Worm (Caenorhabditis elegans) whole organism, young adult: Measurements from ENCODE around the gene amt-4.

Experiments
- B0035.1 ChIP-seq: sonication (generic microtip); optimal IDR thresholded peaks from 2 replicates; lab custom pipeline; 2016; ENCODE audit warnings: missing genetic modification characterization, mild to moderate bottlenecking, missing compliant biosample characterization, missing genotype, missing genetic modification reagents
- F10E7.11 ChIP-seq: sonication (generic microtip); optimal IDR thresholded peaks from 2 replicates; lab custom pipeline; 2017; ENCODE audit warnings: mild to moderate bottlenecking, missing genetic modification characterization, moderate library complexity, missing compliant biosample characterization
- F37B4.10 ChIP-seq: fragments of 200-800 bp; sonication (Bioruptor generic); IDR thresholded peaks from 2 replicates; pipeline ENCODE4 v1.3.6; 2022; ENCODE audit warnings: missing genetic modification characterization, missing compliant biosample characterization
- K11D2.4 ChIP-seq: fragments of 200-800 bp; sonication (Bioruptor generic); IDR thresholded peaks from 2 replicates; pipeline ENCODE4 v1.3.6; 2022; ENCODE audit warnings: missing genetic modification reagents, missing genetic modification characterization, missing compliant biosample characterization
- Y79H2A.3 ChIP-seq: fragments of 200-800 bp; sonication (Bioruptor generic); conservative IDR thresholded peaks from 2 replicates; pipeline ENCODE4 v1.3.6; 2022; ENCODE audit warnings: missing genetic modification reagents, missing genetic modification characterization, missing compliant biosample characterization
- aptf-2 ChIP-seq: fragments of 200-800 bp; sonication (Bioruptor generic); conservative IDR thresholded peaks from 2 replicates; pipeline ENCODE4 v1.3.6; 2022; ENCODE audit warnings: missing genetic modification reagents, missing genetic modification characterization, missing compliant biosample characterization
- bed-2 ChIP-seq: fragments of 200-800 bp; sonication (Bioruptor generic); IDR thresholded peaks from 2 replicates; pipeline ENCODE4 v1.3.6; 2022; ENCODE audit warnings: missing genetic modification reagents, missing genetic modification characterization, missing compliant biosample characterization
- cebp-1 ChIP-seq, 2 experiments: fragments of 200-800 bp in 1 of 2; sonication (Bioruptor generic) in 1 of 2; sonication (generic microtip) in 1 of 2; IDR thresholded peaks in 1 of 2; optimal IDR thresholded peaks in 1 of 2; 2 replicates each; pipeline versions ENCODE4 v1.3.6 to Lab custom; 2017 to 2022; ENCODE audit warnings: missing compliant biosample characterization in 2 of 2, missing genetic modification characterization in 2 of 2, mild to moderate bottlenecking in 1 of 2, missing genetic modification reagents in 1 of 2, moderate library complexity in 1 of 2
- ceh-27 ChIP-seq: fragments of 200-800 bp; sonication (Bioruptor generic); optimal IDR thresholded peaks from 2 replicates; lab custom pipeline; 2018; ENCODE audit warnings: mild to moderate bottlenecking, missing genetic modification characterization, moderate library complexity, missing compliant biosample characterization
- dox-1 ChIP-seq: fragments of 200-800 bp; sonication (Bioruptor generic); IDR thresholded peaks from 2 replicates; pipeline ENCODE4 v1.3.6; 2022; ENCODE audit warnings: missing genetic modification reagents, missing genetic modification characterization, missing compliant biosample characterization
- fkh-3 ChIP-seq: sonication (generic microtip); optimal IDR thresholded peaks from 2 replicates; lab custom pipeline; 2016; ENCODE audit warnings: mild to moderate bottlenecking, missing genetic modification characterization, missing compliant biosample characterization
- hmg-1.2 ChIP-seq: fragments of 200-800 bp; sonication (Bioruptor generic); IDR thresholded peaks from 2 replicates; pipeline ENCODE4 v1.3.6; 2022; ENCODE audit warnings: missing genetic modification reagents, missing genetic modification characterization, missing compliant biosample characterization
- hrde-1 ChIP-seq: sonication (generic microtip); optimal IDR thresholded peaks from 2 replicates; lab custom pipeline; 2016; ENCODE audit warnings: missing genetic modification characterization, mild to moderate bottlenecking, missing compliant biosample characterization, moderate library complexity, missing genotype, missing genetic modification reagents, borderline replicate concordance
- lin-26 ChIP-seq: fragments of 200-800 bp; sonication (Bioruptor generic); IDR thresholded peaks from 2 replicates; pipeline ENCODE4 v1.3.6; 2022; ENCODE audit warnings: missing genetic modification reagents, missing genetic modification characterization, missing compliant biosample characterization
- lin-35 ChIP-seq, 3 experiments: fragments of 150-350 bp in 2 of 3; sonication (generic microtip) in 1 of 3; optimal IDR thresholded peaks; 2 replicates each; lab custom pipeline; 2014 to 2018; ENCODE audit warnings: missing biosample characterization in 3 of 3, missing genetic modification characterization in 3 of 3, missing genetic modification reagents in 3 of 3
- madf-6 ChIP-seq: fragments of 200-800 bp; sonication (Bioruptor generic); IDR thresholded peaks from 2 replicates; pipeline ENCODE4 v1.3.6; 2022; ENCODE audit warnings: missing genetic modification reagents, missing genetic modification characterization, missing compliant biosample characterization
- madf-8 ChIP-seq: fragments of 200-800 bp; sonication (Bioruptor generic); conservative IDR thresholded peaks from 2 replicates; pipeline ENCODE4 v1.3.6; 2022; ENCODE audit warnings: missing genetic modification reagents, missing genetic modification characterization, missing compliant biosample characterization
- nhr-80 ChIP-seq: sonication (generic microtip); optimal IDR thresholded peaks from 2 replicates; lab custom pipeline; 2016; ENCODE audit warnings: missing genetic modification characterization, missing compliant biosample characterization
- pha-4 ChIP-seq: fragments of 150-350 bp; sonication (generic microtip); optimal IDR thresholded peaks from 2 replicates; lab custom pipeline; 2014; ENCODE audit warnings: missing biosample characterization, missing genetic modification reagents, missing genetic modification characterization
- sdz-38 ChIP-seq: sonication (generic microtip); optimal IDR thresholded peaks from 2 replicates; lab custom pipeline; 2016; ENCODE audit warnings: missing genotype, missing genetic modification characterization, missing compliant biosample characterization
- tlf-1 ChIP-seq: fragments of 200-800 bp; sonication (Bioruptor generic); optimal IDR thresholded peaks from 2 replicates; lab custom pipeline; 2018; ENCODE audit warnings: mild to moderate bottlenecking, missing genetic modification characterization, missing compliant biosample characterization
- unc-62 ChIP-seq: fragments of 150-350 bp; optimal IDR thresholded peaks from 2 replicates; lab custom pipeline; 2014; ENCODE audit warnings: missing biosample characterization, missing genetic modification reagents, missing genetic modification characterization
- zfh-2 ChIP-seq: fragments of 200-800 bp; sonication (Bioruptor generic); conservative IDR thresholded peaks from 2 replicates; pipeline ENCODE4 v1.3.6; 2022; ENCODE audit warnings: missing genetic modification reagents, missing genetic modification characterization, missing compliant biosample characterization
- zim-3 ChIP-seq: sonication (generic microtip); optimal IDR thresholded peaks from 2 replicates; lab custom pipeline; 2017; ENCODE audit warnings: mild to moderate bottlenecking, missing genetic modification characterization, moderate library complexity, missing compliant biosample characterization
- ztf-18 ChIP-seq: sonication (generic microtip); optimal IDR thresholded peaks from 2 replicates; lab custom pipeline; 2016; ENCODE audit warnings: missing genotype, mild to moderate bottlenecking, missing genetic modification characterization, missing compliant biosample characterization
- ztf-22 ChIP-seq: fragments of 200-800 bp; sonication (Bioruptor generic); optimal IDR thresholded peaks from 2 replicates; lab custom pipeline; 2018; ENCODE audit warnings: mild to moderate bottlenecking, missing genetic modification characterization, moderate library complexity, missing compliant biosample characterization

amt-4 gene

DNA sequence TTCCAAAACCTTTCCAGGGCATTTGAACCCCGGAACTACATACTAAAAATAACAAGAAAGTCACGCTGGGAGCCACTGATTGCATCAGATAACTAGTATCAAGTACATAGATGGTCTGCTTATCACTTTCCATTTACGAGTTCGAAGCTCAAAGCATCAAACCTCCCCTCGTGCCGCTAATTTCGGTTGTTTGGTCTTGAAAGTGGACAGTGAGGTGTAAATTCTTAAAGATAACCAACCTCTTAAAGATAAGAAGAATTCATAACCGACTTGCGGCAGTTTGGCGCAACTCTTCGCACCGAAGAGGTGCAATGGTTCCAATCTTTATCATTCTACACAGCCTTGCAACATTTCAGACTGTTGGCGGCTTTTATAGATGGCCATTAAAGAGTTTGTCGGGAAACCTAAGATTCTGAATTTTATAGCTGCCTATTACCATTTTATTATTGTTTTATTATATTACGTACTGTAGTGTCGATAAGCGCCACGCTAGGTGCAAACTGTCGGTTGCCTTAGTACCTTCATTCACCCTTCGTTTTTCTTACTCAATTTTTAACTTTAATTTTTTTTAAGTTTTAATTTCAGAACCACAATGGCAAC lies at the start of gene amt-4:
TSS of gene amt-4 (plus strand) at position 586 of the 600 bp plus-strand sequence.
- TF ChIP-seq nhr-80 (tag; lab: Kevin White, UChicago) (peak; percentile 91), hrde-1 (tag; lab: Kevin White, UChicago) (no peak), dox-1 (0 out of 2 replicates have a peak, but pooled peaks have one; percentile 26), ztf-22 (peak; percentile 0)

DNA sequence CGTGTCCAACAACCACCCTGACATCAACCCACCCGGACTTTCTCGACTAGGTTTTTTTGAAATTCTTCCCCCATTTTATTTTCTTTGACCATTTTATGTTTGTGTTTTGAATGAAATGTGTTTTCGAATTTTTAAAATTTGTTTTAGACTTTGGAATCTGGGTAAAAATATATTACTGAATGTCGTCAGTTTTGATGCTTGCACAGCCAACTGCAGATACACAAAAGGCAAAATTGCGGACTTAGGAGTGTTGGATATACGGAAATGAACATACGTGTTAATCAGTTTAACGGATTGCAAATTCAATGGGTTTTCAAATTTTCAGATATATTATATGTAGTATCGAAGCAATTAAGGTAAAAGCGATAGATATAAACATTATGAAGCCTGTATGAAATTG lies 48.3 kb upstream of the amt-4 start:
- TF ChIP-seq ztf-18 (no peak), lin-35 (GFP tag; optimal IDR thresholded peaks at IDR 0.05; lab: Kevin White, UChicago) (peak in 1 of 3 experiments; percentile 13)

DNA sequence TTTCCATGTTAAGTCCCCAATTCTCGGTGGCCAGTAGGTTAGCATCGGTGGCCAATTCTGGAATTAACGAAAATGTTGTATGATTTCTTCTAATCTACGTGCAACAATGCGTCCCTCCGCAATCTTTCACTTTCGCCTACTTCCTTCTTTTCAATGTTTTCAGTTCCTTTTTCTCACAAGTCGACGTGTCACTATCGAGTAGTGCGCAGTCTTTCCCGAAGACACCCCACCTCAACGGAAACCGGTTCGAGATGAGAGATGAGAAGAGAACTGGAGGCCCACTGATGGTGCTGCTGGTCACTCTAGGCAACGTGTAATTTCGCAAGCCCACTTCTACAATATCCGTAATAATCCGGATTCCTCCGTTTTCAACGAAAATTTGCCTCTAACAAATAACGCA lies 45.1 kb upstream of the amt-4 start:
- TF ChIP-seq lin-26 (GFP tag; lab: Robert Waterston, UW) (0 out of 2 replicates have a peak, but pooled peaks have one; percentile 8), aptf-2 (GFP tag; lab: Robert Waterston, UW) (no peak), ceh-27 (GFP tag; lab: Kevin White, UChicago) (peak; percentile 1), cebp-1 (GFP tag; IDR thresholded peaks at IDR 0.05; lab: Robert Waterston, UW) (0 out of 2 replicates have a peak, but pooled peaks have one; percentile 18), cebp-1 (tag; optimal IDR thresholded peaks at IDR 0.05; lab: Kevin White, UChicago) (peak; percentile 12), tlf-1 (GFP tag; lab: Kevin White, UChicago) (no peak), pha-4 (tag; lab: Kevin White, UChicago) (no peak), ztf-22 (no peak)
- TF ChIP-seq, all 124 proteins: peak for 3

DNA sequence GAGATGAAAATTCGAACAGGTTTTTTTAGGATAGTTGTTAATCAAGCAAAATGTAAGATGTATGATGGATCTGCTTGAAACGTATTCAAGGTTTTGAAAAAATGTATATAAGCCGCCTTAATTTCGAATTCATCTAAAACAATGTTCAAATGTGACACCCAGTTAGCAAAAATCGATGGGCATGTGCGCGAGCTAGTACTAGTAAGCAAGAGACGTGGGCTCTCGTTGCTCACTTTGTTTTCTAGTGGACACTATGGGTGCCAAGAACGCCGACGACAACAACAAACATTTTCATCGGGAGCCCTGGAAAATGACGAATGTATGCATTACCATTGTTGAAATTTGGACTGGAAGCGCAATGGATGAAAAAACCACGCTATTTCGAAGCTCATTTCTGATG lies 43.9 kb upstream of the amt-4 start:
- TF ChIP-seq F10E7.11 (tag; lab: Kevin White, UChicago) (no peak), B0035.1 (no peak), zfh-2 (GFP tag; lab: Robert Waterston, UW) (no peak), bed-2 (no peak), F37B4.10 (no peak), Y79H2A.3 (GFP tag; lab: Robert Waterston, UW) (no peak), madf-8 (GFP tag; lab: Robert Waterston, UW) (no peak), fkh-3 (no peak), unc-62 (GFP tag; lab: Kevin White, UChicago) (no peak), madf-6 (GFP tag; lab: Robert Waterston, UW) (no peak), zim-3 (tag; lab: Kevin White, UChicago) (no peak), sdz-38 (no peak)

DNA sequence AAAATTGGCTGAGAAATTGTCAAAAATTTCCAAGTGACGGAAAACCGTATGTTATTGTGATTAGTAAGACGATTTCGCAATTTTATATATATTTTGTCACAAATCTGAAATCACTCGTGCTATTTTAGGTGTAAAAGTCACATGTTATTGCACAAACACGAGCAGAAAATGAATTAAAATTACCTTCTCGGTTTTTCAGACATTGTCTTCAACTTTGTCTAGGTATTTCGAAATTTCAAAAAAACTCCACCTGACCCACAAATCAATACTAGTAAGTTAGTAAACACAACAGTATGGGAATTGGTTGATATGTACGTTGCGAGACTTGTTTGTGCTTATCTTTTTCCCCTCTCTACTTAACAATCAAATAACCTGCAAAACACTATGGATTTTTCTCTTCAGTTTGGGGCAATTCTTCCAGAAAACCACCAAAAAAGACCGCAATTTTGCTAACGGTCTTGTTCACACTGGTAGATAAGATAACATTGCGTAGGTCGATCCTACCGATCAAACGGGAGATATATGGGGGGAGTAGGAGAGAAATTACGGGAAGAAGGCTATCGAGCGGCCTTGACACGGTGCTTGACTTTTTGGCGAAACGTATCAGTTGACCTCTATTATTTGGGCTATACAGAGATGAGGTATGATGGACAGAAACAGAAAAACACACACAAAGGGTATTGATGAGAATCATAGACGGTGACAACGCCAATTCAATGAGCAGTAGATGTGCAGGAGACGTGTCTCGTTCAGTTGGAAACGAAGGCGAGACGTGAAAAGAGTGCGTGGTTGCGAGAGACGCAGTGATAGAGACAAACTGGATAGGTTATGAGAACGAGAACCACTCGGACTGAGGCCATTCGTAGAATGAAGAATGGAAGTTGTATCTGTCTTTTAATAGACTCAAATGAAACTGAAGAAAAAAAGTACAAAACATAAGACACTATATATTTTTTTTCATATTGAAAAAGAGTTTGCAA lies 43.0 kb upstream of the amt-4 start, which contains the start of gene C07A12.7:
TSS of gene C07A12.7 (minus strand) at position 308 of the 980 bp plus-strand sequence.
- TF ChIP-seq hmg-1.2 (GFP tag; lab: Robert Waterston, UW) = peak; percentile 83
- TF ChIP-seq cebp-1 (GFP tag; IDR thresholded peaks at IDR 0.05; lab: Robert Waterston, UW) = peak; percentile 89
- TF ChIP-seq cebp-1 (tag; optimal IDR thresholded peaks at IDR 0.05; lab: Kevin White, UChicago) = peak; percentile 95
- TF ChIP-seq madf-6 (GFP tag; lab: Robert Waterston, UW) = 0 out of 2 replicates have a peak, but pooled peaks have one; percentile 31
- TF ChIP-seq K11D2.4 (GFP tag; lab: Robert Waterston, UW) = no peak
